Worm (Caenorhabditis elegans) whole organism, L3 larva: ENCODE data around the gene F44E2.6.
A peak's percentile ranks its signal among the peaks of the same experiment; 100 is the strongest.

Experiments
- ZK546.5 ChIP-seq: sonication (generic microtip); optimal IDR thresholded peaks from 2 replicates; lab custom pipeline; 2017; ENCODE audit warnings: missing biosample characterization, missing genetic modification characterization
- ama-1 ChIP-seq: fragments of 150-350 bp; optimal IDR thresholded peaks from 2 replicates; lab custom pipeline; 2018
- ceh-16 ChIP-seq: sonication (generic microtip); optimal IDR thresholded peaks from 2 replicates; lab custom pipeline; 2017; ENCODE audit warnings: missing biosample characterization, missing genetic modification characterization
- ceh-28 ChIP-seq: fragments of 150-350 bp; optimal IDR thresholded peaks from 2 replicates; lab custom pipeline; 2014; ENCODE audit warnings: missing biosample characterization, missing genetic modification reagents, missing genetic modification characterization
- ceh-82 ChIP-seq: fragments of 150-350 bp; optimal IDR thresholded peaks from 2 replicates; lab custom pipeline; 2014; ENCODE audit warnings: missing biosample characterization, missing genetic modification characterization
- ceh-9 ChIP-seq: sonication (generic microtip); optimal IDR thresholded peaks from 2 replicates; lab custom pipeline; 2018; ENCODE audit warnings: missing biosample characterization, missing genetic modification characterization
- egl-5 ChIP-seq: fragments of 150-350 bp; optimal IDR thresholded peaks from 2 replicates; lab custom pipeline; 2017; ENCODE audit warnings: missing biosample characterization, missing genetic modification reagents, missing genetic modification characterization, inconsistent platforms
- elt-2 ChIP-seq: sonication (generic microtip); optimal IDR thresholded peaks from 2 replicates; lab custom pipeline; 2016; ENCODE audit warnings: missing genetic modification reagents, mild to moderate bottlenecking, missing genetic modification characterization, missing compliant biosample characterization
- elt-3 ChIP-seq, 3 experiments: fragments of 150-350 bp in 1 of 3; sonication (generic microtip) in 2 of 3; optimal IDR thresholded peaks; 2 replicates in 2 of 3; 4 replicates in 1 of 3; lab custom pipeline; 2014 to 2017; ENCODE audit warnings: missing biosample characterization in 3 of 3, missing genetic modification characterization in 3 of 3
- eor-1 ChIP-seq, 2 experiments: fragments of 150-350 bp; optimal IDR thresholded peaks; 2 replicates each; lab custom pipeline; 2014 to 2018; ENCODE audit warnings: missing biosample characterization in 2 of 2, missing genetic modification characterization in 2 of 2
- fkh-10 ChIP-seq: sonication (generic microtip); optimal IDR thresholded peaks from 2 replicates; lab custom pipeline; 2017; ENCODE audit warnings: missing biosample characterization, missing genetic modification reagents, missing genetic modification characterization
- fkh-2 ChIP-seq: fragments of 150-350 bp; optimal IDR thresholded peaks from 2 replicates; lab custom pipeline; 2014; ENCODE audit warnings: missing biosample characterization, missing genetic modification reagents, missing genetic modification characterization
- fos-1 ChIP-seq: fragments of 150-350 bp; optimal IDR thresholded peaks from 2 replicates; lab custom pipeline; 2014; ENCODE audit warnings: missing biosample characterization, missing genetic modification characterization
- jun-1 ChIP-seq: fragments of 150-350 bp; optimal IDR thresholded peaks from 2 replicates; lab custom pipeline; 2014; ENCODE audit warnings: missing biosample characterization, missing genetic modification reagents, missing genetic modification characterization
- lin-15B ChIP-seq: fragments of 150-350 bp; optimal IDR thresholded peaks from 2 replicates; lab custom pipeline; 2014; ENCODE audit warnings: missing biosample characterization, missing genetic modification characterization
- lin-39 ChIP-seq: fragments of 150-350 bp; optimal IDR thresholded peaks from 2 replicates; lab custom pipeline; 2018; ENCODE audit warnings: missing biosample characterization, missing genetic modification reagents, missing genetic modification characterization
- lsy-12 ChIP-seq: sonication (generic microtip); optimal IDR thresholded peaks from 2 replicates; lab custom pipeline; 2016; ENCODE audit warnings: mild to moderate bottlenecking, missing genetic modification characterization, missing compliant biosample characterization
- nfya-1 ChIP-seq: sonication (generic microtip); optimal IDR thresholded peaks from 2 replicates; lab custom pipeline; 2017; ENCODE audit warnings: missing genetic modification characterization, mild to moderate bottlenecking, missing compliant biosample characterization, antibody characterized with exemption, moderate library complexity; ENCODE audit not compliant: insufficient read depth
- nhr-12 ChIP-seq: fragments of 150-350 bp; optimal IDR thresholded peaks from 2 replicates; lab custom pipeline; 2014; ENCODE audit warnings: missing biosample characterization, missing genetic modification characterization
- nhr-23 ChIP-seq: fragments of 150-350 bp; optimal IDR thresholded peaks from 2 replicates; lab custom pipeline; 2014; ENCODE audit warnings: missing biosample characterization, missing genetic modification reagents, missing genetic modification characterization
- nhr-237 ChIP-seq: fragments of 150-350 bp; optimal IDR thresholded peaks from 2 replicates; lab custom pipeline; 2014; ENCODE audit warnings: missing biosample characterization, missing genetic modification characterization
- nhr-25 ChIP-seq: sonication (generic microtip); optimal IDR thresholded peaks from 2 replicates; lab custom pipeline; 2017; ENCODE audit warnings: missing biosample characterization, missing genetic modification characterization
- nhr-43 ChIP-seq: sonication (generic microtip); optimal IDR thresholded peaks from 2 replicates; lab custom pipeline; 2016; ENCODE audit warnings: mild to moderate bottlenecking, missing genetic modification characterization, missing compliant biosample characterization; ENCODE audit not compliant: poor library complexity, severe bottlenecking
- nhr-76 ChIP-seq: fragments of 150-350 bp; sonication (generic microtip); optimal IDR thresholded peaks from 5 replicates; lab custom pipeline; 2014; ENCODE audit warnings: missing biosample characterization, missing genetic modification characterization
- pha-4 ChIP-seq: fragments of 150-350 bp; optimal IDR thresholded peaks from 2 replicates; lab custom pipeline; 2014; ENCODE audit warnings: missing biosample characterization, missing genetic modification reagents, missing genetic modification characterization
- pqm-1 ChIP-seq: fragments of 150-350 bp; optimal IDR thresholded peaks from 2 replicates; lab custom pipeline; 2017; ENCODE audit warnings: missing biosample characterization, missing genetic modification characterization, inconsistent platforms
- sea-2 ChIP-seq: fragments of 150-350 bp; sonication (generic microtip); optimal IDR thresholded peaks from 4 replicates; lab custom pipeline; 2014; ENCODE audit warnings: missing biosample characterization, missing genetic modification reagents, missing genetic modification characterization
- skn-1 ChIP-seq: fragments of 150-350 bp; optimal IDR thresholded peaks from 2 replicates; lab custom pipeline; 2014; ENCODE audit warnings: missing biosample characterization, missing genetic modification characterization
- snpc-4 ChIP-seq: fragments of 150-350 bp; optimal IDR thresholded peaks from 2 replicates; lab custom pipeline; 2014; ENCODE audit warnings: missing biosample characterization, missing genetic modification characterization
- tbx-2 ChIP-seq: sonication (generic microtip); optimal IDR thresholded peaks from 2 replicates; lab custom pipeline; 2016; ENCODE audit warnings: mild to moderate bottlenecking, missing genetic modification characterization, missing compliant biosample characterization
- unc-39 ChIP-seq: sonication (generic microtip); optimal IDR thresholded peaks from 4 replicates; lab custom pipeline; 2017; ENCODE audit warnings: missing biosample characterization, missing genetic modification characterization
- zag-1 ChIP-seq: fragments of 150-350 bp; optimal IDR thresholded peaks from 2 replicates; lab custom pipeline; 2014; ENCODE audit warnings: missing biosample characterization, missing genetic modification characterization

The F44E2.6 gene

DNA sequence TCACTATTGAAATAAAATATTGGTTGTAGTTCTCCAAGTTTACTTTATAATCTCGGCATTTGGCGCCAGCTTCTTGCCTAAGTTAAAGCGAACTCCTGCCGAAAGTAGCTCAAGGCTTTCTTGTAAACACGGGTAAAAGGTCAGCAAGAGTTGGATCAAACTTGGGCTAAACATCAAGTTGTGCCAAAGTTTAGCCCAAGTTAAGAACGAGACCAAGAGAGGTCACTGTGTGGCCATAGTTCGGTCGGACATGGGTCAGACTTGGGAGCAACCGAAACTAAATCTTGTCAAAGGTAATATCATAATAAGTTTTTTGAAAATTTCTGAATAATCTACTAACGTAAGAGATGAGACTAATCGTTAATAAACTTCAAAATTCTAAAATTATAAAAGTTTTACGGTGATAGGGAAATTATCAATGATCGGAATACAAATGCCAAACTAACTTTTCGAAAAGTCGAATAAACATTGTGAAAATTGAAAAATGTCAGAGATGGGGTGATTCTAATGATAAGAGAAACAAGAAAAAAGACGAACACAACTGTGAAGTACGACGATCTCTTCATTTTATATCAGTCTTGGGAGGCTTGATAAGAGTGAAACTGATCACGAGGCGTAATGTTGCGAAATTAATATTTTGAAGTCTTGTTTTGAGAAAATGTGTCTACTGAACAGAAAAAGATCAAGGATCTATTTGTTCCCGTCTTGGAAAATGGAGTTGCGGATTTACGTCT is 23.1 kb upstream of the F44E2.6 start (continued):
- TF ChIP-seq unc-39 (tag; lab: Kevin White, UChicago): no peak
- no peak for TF ChIP-seq skn-1 (tag; lab: Kevin White, UChicago)
- TF ChIP-seq lsy-12 (tag; lab: Kevin White, UChicago): no peak
- no peak for TF ChIP-seq snpc-4 (tag; lab: Kevin White, UChicago)
- peak; percentile 22 for TF ChIP-seq nhr-43 (tag; lab: Kevin White, UChicago)
- no peak for TF ChIP-seq tbx-2 (tag; lab: Kevin White, UChicago)
- TF ChIP-seq elt-3 (tag; optimal IDR thresholded peaks at IDR 0.05; lab: Kevin White, UChicago): peak in 1 of 3 experiments; percentile 73
- peak; percentile 67 for TF ChIP-seq nhr-23
- TF ChIP-seq sea-2 (GFP tag; lab: Kevin White, UChicago): no peak
- no peak for TF ChIP-seq ceh-9 (tag; lab: Kevin White, UChicago)
- no peak for TF ChIP-seq ZK546.5 (tag; lab: Kevin White, UChicago)
- TF ChIP-seq ceh-82 (tag; lab: Kevin White, UChicago): no peak

DNA sequence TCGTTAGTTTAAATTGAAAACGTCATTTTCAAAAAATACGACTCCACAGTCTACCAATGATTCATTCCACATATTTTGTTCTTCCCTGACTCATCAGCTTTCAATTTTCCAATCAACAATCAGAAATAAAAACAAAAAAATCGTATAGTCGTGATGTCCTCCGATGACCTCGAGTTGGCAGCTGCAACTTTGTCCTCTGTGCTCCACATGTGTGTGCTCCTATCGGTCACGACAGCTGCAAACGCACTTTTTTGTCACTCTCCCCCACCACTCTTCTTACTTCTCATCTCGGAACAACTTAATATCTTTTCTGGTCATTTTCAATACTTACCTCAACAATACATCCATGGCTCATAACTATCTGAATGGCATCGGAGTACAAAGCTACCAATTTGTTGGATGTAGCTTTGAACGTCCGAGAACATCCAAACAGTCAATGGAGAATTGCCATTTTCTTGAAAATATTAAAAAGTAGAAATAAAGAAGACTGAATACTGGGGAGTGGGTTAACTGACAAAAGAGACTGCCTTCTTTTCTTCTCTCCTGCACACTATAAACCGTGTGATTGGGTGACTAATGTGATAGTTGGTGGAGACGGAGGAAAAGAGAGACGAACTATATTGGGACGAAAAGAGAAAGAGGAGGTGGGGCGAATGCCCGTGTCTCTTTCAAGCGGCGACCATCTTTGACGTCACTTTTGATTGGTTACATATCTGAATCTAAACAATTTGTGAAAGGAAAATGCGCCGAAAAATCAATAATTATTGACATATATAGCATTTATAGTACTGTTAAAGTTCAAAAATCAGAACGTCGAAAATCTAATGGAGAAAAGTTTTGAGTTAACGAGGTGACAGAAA is 22.2 kb upstream of the F44E2.6 start:
- TF ChIP-seq lin-39: peak; percentile 2
- peak; percentile 49 for TF ChIP-seq jun-1 (tag; lab: Kevin White, UChicago)
- peak; percentile 56 for TF ChIP-seq ama-1 (lab: Kevin White, UChicago)
- TF ChIP-seq egl-5 (tag; lab: Kevin White, UChicago): peak; percentile 7
- TF ChIP-seq fos-1 (tag; lab: Kevin White, UChicago): no peak
- peak; percentile 42 for TF ChIP-seq pha-4
- TF ChIP-seq nfya-1 (tag; lab: Kevin White, UChicago): peak; percentile 40
- TF ChIP-seq elt-2 (tag; lab: Kevin White, UChicago): peak; percentile 50
- TF ChIP-seq ceh-28 (tag; lab: Kevin White, UChicago): peak; percentile 53
- peak; percentile 69 for TF ChIP-seq nhr-25 (tag; lab: Kevin White, UChicago)
- TF ChIP-seq nhr-23: peak; percentile 20
- TF ChIP-seq ceh-16 (tag; lab: Kevin White, UChicago): no peak
- peak; percentile 30 for TF ChIP-seq pqm-1 (tag; lab: Kevin White, UChicago)
- no peak for TF ChIP-seq eor-1 (tag; optimal IDR thresholded peaks at IDR 0.05; lab: Kevin White, UChicago)
- peak; percentile 20 for TF ChIP-seq lsy-12 (tag; lab: Kevin White, UChicago)

DNA sequence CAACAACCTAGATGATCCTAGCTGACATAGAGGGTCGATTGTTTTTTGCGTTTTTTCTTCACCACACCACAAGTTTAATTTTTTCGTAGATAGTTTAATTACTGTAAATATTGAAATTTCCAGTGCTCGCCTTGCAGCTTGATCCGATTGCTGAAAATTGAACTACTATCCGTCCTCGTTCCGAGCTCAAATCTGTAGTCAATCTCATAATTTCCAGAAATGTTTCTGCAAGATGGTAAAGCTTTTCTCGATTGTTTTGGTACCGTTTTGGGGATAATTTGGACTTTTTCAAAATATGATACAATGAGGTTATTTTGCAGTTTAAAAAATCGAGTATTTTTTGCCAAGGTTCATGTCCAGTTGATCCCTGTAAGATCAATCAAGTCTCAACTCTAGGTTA is 21.0 kb upstream of the F44E2.6 start:
- TF ChIP-seq nhr-43 (tag; lab: Kevin White, UChicago) (no peak), pqm-1 (tag; lab: Kevin White, UChicago) (no peak), ceh-82 (tag; lab: Kevin White, UChicago) (no peak), sea-2 (GFP tag; lab: Kevin White, UChicago) (no peak), ceh-16 (tag; lab: Kevin White, UChicago) (no peak), jun-1 (tag; lab: Kevin White, UChicago) (no peak), unc-39 (tag; lab: Kevin White, UChicago) (no peak), nfya-1 (tag; lab: Kevin White, UChicago) (no peak), zag-1 (no peak), nhr-12 (tag; lab: Kevin White, UChicago) (no peak), lsy-12 (tag; lab: Kevin White, UChicago) (no peak), lin-15B (tag; lab: Kevin White, UChicago) (no peak), ceh-9 (tag; lab: Kevin White, UChicago) (no peak), ceh-28 (tag; lab: Kevin White, UChicago) (no peak), nhr-76 (tag; lab: Kevin White, UChicago) (no peak), fkh-10 (GFP tag; lab: Kevin White, UChicago) (no peak), lin-39 (no peak), fkh-2 (no peak), elt-2 (tag; lab: Kevin White, UChicago) (no peak), nhr-237 (tag; lab: Kevin White, UChicago) (no peak)
